Worm (Caenorhabditis elegans) whole organism, L4 larva: Measurements from ENCODE around the gene nhr-115.
"Not testable (repeated sequence)": the region's sequence is repeated elsewhere in the genome, so short reads cannot be mapped to it uniquely, and the experiment has no call there.

ENCODE experiments used
- D1046.2 ChIP-seq: fragments of 200-800 bp; sonication (Bioruptor generic); IDR thresholded peaks from 2 replicates; pipeline ENCODE4 v1.3.6; 2022; ENCODE audit warnings: missing genetic modification characterization, missing compliant biosample characterization
- F10B5.3 ChIP-seq: sonication (generic microtip); optimal IDR thresholded peaks from 2 replicates; lab custom pipeline; 2016; ENCODE audit warnings: mild to moderate bottlenecking, missing genetic modification characterization, missing compliant biosample characterization
- F26F4.8 ChIP-seq: fragments of 200-800 bp; sonication (Bioruptor generic); conservative IDR thresholded peaks from 2 replicates; pipeline ENCODE4 v1.3.6; 2022; ENCODE audit warnings: missing genetic modification characterization, missing compliant biosample characterization
- R02D3.7 ChIP-seq: fragments of 150-350 bp; sonication (generic microtip); optimal IDR thresholded peaks from 3 replicates; lab custom pipeline; 2014; ENCODE audit warnings: missing biosample characterization, missing genetic modification characterization
- Y105C5A.15 ChIP-seq: fragments of 200-800 bp; sonication (Bioruptor generic); IDR thresholded peaks from 2 replicates; pipeline ENCODE4 v1.3.6; 2022; ENCODE audit warnings: missing genetic modification characterization, missing compliant biosample characterization
- Y5F2A.4 ChIP-seq: fragments of 200-800 bp; sonication (Bioruptor generic); optimal IDR thresholded peaks from 2 replicates; lab custom pipeline; 2018; ENCODE audit warnings: mild to moderate bottlenecking, missing genetic modification characterization, missing compliant biosample characterization
- aha-1 ChIP-seq: fragments of 150-350 bp; peaks from one replicate; lab custom pipeline; 2014; ENCODE audit warnings: missing biosample characterization, missing genetic modification characterization
- ama-1 ChIP-seq: fragments of 150-350 bp; optimal IDR thresholded peaks from 2 replicates; lab custom pipeline; 2014; ENCODE audit warnings: inconsistent platforms, mixed read lengths
- attf-4 ChIP-seq: sonication (generic microtip); optimal IDR thresholded peaks from 3 replicates; lab custom pipeline; 2017; ENCODE audit warnings: missing biosample characterization, missing genetic modification characterization
- ceh-28 ChIP-seq: fragments of 150-350 bp; optimal IDR thresholded peaks from 2 replicates; lab custom pipeline; 2014; ENCODE audit warnings: missing biosample characterization, missing genetic modification reagents, missing genetic modification characterization
- ceh-62 ChIP-seq: sonication (generic microtip); optimal IDR thresholded peaks from 2 replicates; lab custom pipeline; 2017; ENCODE audit warnings: missing biosample characterization, missing genetic modification characterization
- ces-1 ChIP-seq: fragments of 150-350 bp; sonication (generic microtip); optimal IDR thresholded peaks from 4 replicates; lab custom pipeline; 2014; ENCODE audit warnings: missing biosample characterization, missing genetic modification reagents, missing genetic modification characterization
- cey-2 ChIP-seq: sonication (generic microtip); optimal IDR thresholded peaks from 3 replicates; lab custom pipeline; 2017; ENCODE audit warnings: missing genetic modification characterization, mild to moderate bottlenecking, missing compliant biosample characterization, antibody characterized with exemption, borderline replicate concordance; ENCODE audit not compliant: insufficient read depth
- dmd-9 ChIP-seq: fragments of 200-800 bp; sonication (Bioruptor generic); IDR thresholded peaks from 2 replicates; pipeline ENCODE4 v1.3.6; 2022; ENCODE audit warnings: missing genetic modification reagents, missing genetic modification characterization, missing compliant biosample characterization
- egl-43 ChIP-seq: fragments of 200-800 bp; sonication (Bioruptor generic); IDR thresholded peaks from 2 replicates; pipeline ENCODE4 v1.3.6; 2022; ENCODE audit warnings: missing genetic modification reagents, missing genetic modification characterization, missing compliant biosample characterization
- hif-1 ChIP-seq, 2 experiments: sonication (generic microtip); optimal IDR thresholded peaks; 2 replicates each; lab custom pipeline; 2016 to 2017; ENCODE audit warnings: missing compliant biosample characterization in 2 of 2, missing genetic modification characterization in 2 of 2, missing genetic modification reagents in 2 of 2, missing genotype in 2 of 2, mild to moderate bottlenecking in 1 of 2
- hlh-30 ChIP-seq: sonication (generic microtip); optimal IDR thresholded peaks from 2 replicates; lab custom pipeline; 2017; ENCODE audit warnings: antibody characterized with exemption, mild to moderate bottlenecking, missing genetic modification characterization, missing compliant biosample characterization; ENCODE audit not compliant: insufficient read depth
- jun-1 ChIP-seq: fragments of 150-350 bp; optimal IDR thresholded peaks from 2 replicates; lab custom pipeline; 2014; ENCODE audit warnings: missing biosample characterization, missing genetic modification reagents, missing genetic modification characterization
- lin-29 ChIP-seq: fragments of 200-800 bp; sonication (Bioruptor generic); IDR thresholded peaks from 2 replicates; pipeline ENCODE4 v1.3.6; 2022; ENCODE audit warnings: missing genetic modification reagents, missing genetic modification characterization, missing compliant biosample characterization
- lin-39 ChIP-seq: fragments of 150-350 bp; optimal IDR thresholded peaks from 2 replicates; lab custom pipeline; 2014; ENCODE audit warnings: missing biosample characterization, missing genetic modification reagents, missing genetic modification characterization
- mdt-29 ChIP-seq: fragments of 200-800 bp; sonication (Bioruptor generic); IDR thresholded peaks from 2 replicates; pipeline ENCODE4 v1.3.6; 2022; ENCODE audit warnings: missing genetic modification reagents, missing genetic modification characterization, missing compliant biosample characterization
- mep-1 ChIP-seq: fragments of 150-350 bp; sonication (generic microtip); optimal IDR thresholded peaks from 3 replicates; lab custom pipeline; 2014; ENCODE audit warnings: missing biosample characterization, missing genetic modification characterization
- nhr-111 ChIP-seq: fragments of 200-800 bp; sonication (Bioruptor generic); optimal IDR thresholded peaks from 2 replicates; lab custom pipeline; 2018; ENCODE audit warnings: mild to moderate bottlenecking, missing genetic modification characterization, missing compliant biosample characterization
- nhr-28 ChIP-seq: fragments of 150-350 bp; optimal IDR thresholded peaks from 2 replicates; lab custom pipeline; 2014; ENCODE audit warnings: missing biosample characterization, missing genetic modification characterization
- nhr-77 ChIP-seq: fragments of 150-350 bp; optimal IDR thresholded peaks from 2 replicates; lab custom pipeline; 2014; ENCODE audit warnings: missing biosample characterization, missing genetic modification characterization
- pha-4 ChIP-seq, 2 experiments: fragments of 150-350 bp in 1 of 2; fragments of 200-800 bp in 1 of 2; sonication (Bioruptor generic) in 1 of 2; IDR thresholded peaks in 1 of 2; optimal IDR thresholded peaks in 1 of 2; 2 replicates each; pipeline versions ENCODE4 v1.3.6 to Lab custom; 2014 to 2022; ENCODE audit warnings: missing genetic modification characterization in 2 of 2, missing genetic modification reagents in 2 of 2, missing biosample characterization in 1 of 2, missing compliant biosample characterization in 1 of 2
- php-3 ChIP-seq: fragments of 200-800 bp; sonication (Bioruptor generic); IDR thresholded peaks from 2 replicates; pipeline ENCODE4 v1.3.6; 2022; ENCODE audit warnings: missing genetic modification reagents, missing genetic modification characterization, missing compliant biosample characterization
- set-16 ChIP-seq: fragments of 200-800 bp; sonication (Bioruptor generic); IDR thresholded peaks from 2 replicates; pipeline ENCODE4 v1.3.6; 2022; ENCODE audit warnings: missing genetic modification reagents, missing genetic modification characterization, missing compliant biosample characterization
- spr-1 ChIP-seq: sonication (generic microtip); optimal IDR thresholded peaks from 2 replicates; lab custom pipeline; 2016; ENCODE audit warnings: mild to moderate bottlenecking, missing genetic modification characterization, missing compliant biosample characterization
- spr-3 ChIP-seq: fragments of 200-800 bp; sonication (Bioruptor generic); optimal IDR thresholded peaks from 2 replicates; lab custom pipeline; 2018; ENCODE audit warnings: mild to moderate bottlenecking, missing genetic modification characterization, missing compliant biosample characterization
- zfp-2 ChIP-seq: sonication (generic microtip); optimal IDR thresholded peaks from 2 replicates; lab custom pipeline; 2016; ENCODE audit warnings: mild to moderate bottlenecking, missing genetic modification characterization, missing compliant biosample characterization
- zfp-3 ChIP-seq: fragments of 200-800 bp; sonication (Bioruptor generic); conservative IDR thresholded peaks from 2 replicates; pipeline ENCODE4 v1.3.6; 2022; ENCODE audit warnings: missing genetic modification reagents, missing genetic modification characterization, missing compliant biosample characterization
- zip-11 ChIP-seq: fragments of 200-800 bp; sonication (Bioruptor generic); IDR thresholded peaks from 2 replicates; pipeline ENCODE4 v1.3.6; 2022; ENCODE audit warnings: missing genetic modification characterization, missing compliant biosample characterization
- ztf-11 ChIP-seq: fragments of 150-350 bp; optimal IDR thresholded peaks from 2 replicates; lab custom pipeline; 2014; ENCODE audit warnings: missing biosample characterization, missing genetic modification characterization

Gene nhr-115

DNA sequence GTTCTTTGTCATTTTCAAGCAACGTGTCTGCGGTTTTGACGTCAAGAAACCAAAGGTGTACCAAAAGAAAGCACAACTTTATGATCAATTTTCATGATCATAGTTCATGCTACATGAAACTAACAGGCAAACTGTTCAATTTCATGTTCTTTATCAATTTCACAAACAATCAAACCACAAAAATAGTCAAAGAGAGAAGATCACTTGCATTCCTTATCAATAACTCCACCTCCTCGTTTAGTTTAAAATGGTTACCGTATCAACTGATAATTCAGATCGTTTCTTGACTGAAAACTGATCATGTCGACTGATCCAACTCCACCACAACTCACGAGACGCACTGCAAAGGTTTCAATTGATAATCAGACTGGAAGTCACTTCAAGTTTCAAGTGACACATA lies 37.8 kb downstream of the nhr-115 start, which contains the start of gene pud-1.1:
Gene pud-1.1 (plus strand): TSS at position 301 of the 400 bp plus-strand sequence.
- not testable (repeated sequence) for TF ChIP-seq F10B5.3 (tag; lab: Kevin White, UChicago); ces-1 (GFP tag; lab: Kevin White, UChicago); Y105C5A.15 (GFP tag; lab: Robert Waterston, UW)

DNA sequence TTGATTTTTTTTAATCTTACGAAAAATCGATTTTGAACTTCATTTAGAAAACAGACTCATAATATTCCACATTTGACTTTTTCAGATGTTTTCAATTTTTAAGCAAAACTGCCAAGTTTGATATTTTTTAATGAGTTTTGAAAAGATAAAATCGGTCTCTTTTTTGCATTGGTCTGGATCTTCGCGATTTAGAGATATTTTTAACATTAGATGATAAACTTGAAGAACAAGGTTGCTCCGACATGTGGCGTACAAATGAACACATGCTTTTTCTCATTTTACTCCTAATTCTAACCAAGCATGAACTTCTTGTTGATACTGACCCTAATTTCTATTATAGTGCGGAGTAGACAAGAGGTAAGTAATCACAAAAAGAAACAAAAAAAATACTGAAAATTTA lies 39.3 kb downstream of the nhr-115 start, which contains the start of gene irld-32:
Gene irld-32 (plus strand): TSS at position 301 of the 400 bp plus-strand sequence.
- TF ChIP-seq set-16 (GFP tag; lab: Robert Waterston, UW); spr-1 (tag; lab: Kevin White, UChicago); hlh-30 (tag; lab: Kevin White, UChicago): not testable (repeated sequence)

DNA sequence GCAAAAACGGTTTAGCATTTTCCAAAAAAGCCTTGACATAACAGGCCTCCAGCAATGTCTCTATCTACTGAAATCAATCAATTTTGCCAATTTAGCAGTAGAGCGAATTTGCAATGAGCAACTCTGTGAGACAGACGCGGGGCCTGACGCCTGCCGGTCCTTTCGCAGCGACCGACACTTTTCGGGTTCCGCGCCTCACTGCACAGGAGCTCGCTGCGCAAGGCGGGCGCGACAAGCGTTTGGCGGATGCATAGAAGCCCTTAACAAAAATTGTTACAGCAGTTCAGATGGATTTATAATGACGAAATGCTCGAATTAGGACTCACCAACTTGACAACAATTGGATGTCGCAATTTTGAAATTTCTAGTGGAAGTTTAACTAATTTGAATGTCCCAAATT lies 40.5 kb downstream of the nhr-115 start:
- 0 out of 2 replicates have a peak, but pooled peaks have one; percentile 16 for TF ChIP-seq Y105C5A.15 (GFP tag; lab: Robert Waterston, UW)
- TF ChIP-seq D1046.2, result 0 out of 2 replicates have a peak, but pooled peaks have one; percentile 10
- TF ChIP-seq set-16 (GFP tag; lab: Robert Waterston, UW), result peak; percentile 89
- TF ChIP-seq egl-43, result peak; percentile 69

DNA sequence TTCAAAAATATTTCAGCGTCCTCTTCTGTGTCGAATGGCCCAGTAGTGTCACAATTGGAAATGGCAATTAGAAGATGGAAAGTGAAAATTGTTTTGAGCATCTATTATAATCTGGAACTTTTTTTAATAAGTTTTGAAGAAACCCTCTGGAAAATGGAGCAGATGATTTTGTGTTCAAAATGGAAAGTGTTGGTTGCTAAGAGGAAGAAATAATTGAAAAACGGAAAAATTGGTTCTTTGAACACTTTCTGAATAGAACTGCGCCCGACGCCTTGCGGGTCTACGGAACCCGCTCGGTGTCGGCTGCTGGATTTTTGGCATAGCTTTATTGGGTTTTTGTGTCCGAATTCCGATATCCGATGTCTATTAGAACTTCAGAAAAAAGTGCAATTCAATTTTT lies 43.8 kb downstream of the nhr-115 start, which contains the start of gene irld-28:
Gene irld-28 (minus strand): TSS at position 101 of the 400 bp plus-strand sequence.
- peak; percentile 3 for TF ChIP-seq aha-1 (tag; lab: Kevin White, UChicago)
- no peak for TF ChIP-seq pha-4 (GFP tag; IDR thresholded peaks at IDR 0.05; lab: Robert Waterston, UW)
- TF ChIP-seq pha-4 (tag; optimal IDR thresholded peaks at IDR 0.05; lab: Kevin White, UChicago), result no peak

DNA sequence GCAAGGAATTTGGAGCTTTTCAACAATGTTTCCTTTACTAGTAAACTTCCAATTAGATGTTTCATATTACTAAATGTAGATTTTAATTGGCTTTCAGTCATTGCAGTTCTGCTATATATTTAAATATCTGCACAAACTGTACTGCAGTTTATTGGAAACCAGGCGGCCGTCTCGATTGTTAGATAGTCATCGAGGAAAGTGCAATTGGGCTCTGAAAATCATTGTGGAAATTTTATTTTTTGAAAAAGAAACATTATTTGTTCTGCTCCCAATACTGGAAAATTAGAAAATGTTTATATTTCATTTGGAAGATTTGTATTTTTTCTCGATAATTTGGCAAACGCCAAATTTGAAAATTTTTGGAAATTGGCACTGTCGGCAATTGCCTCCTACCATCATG lies 46.2 kb downstream of the nhr-115 start, which contains the start of gene irld-29:
Gene irld-29 (minus strand): TSS at position 101 of the 400 bp plus-strand sequence.
- TF ChIP-seq lin-39 (tag; lab: Kevin White, UChicago), result no peak
- TF ChIP-seq jun-1 (tag; lab: Kevin White, UChicago), result no peak
- TF ChIP-seq nhr-111 (GFP tag; lab: Kevin White, UChicago), result no peak
- no peak for TF ChIP-seq php-3 (GFP tag; lab: Robert Waterston, UW)
- TF ChIP-seq ama-1 (lab: Kevin White, UChicago), result no peak
- no peak for TF ChIP-seq cey-2 (tag; lab: Kevin White, UChicago)
- TF ChIP-seq Y5F2A.4 (GFP tag; lab: Kevin White, UChicago), result no peak
- no peak for TF ChIP-seq mdt-29
- no peak for TF ChIP-seq hif-1 (tag; optimal IDR thresholded peaks at IDR 0.05; lab: Kevin White, UChicago)
- TF ChIP-seq spr-3 (GFP tag; lab: Kevin White, UChicago), result no peak
- TF ChIP-seq dmd-9 (GFP tag; lab: Robert Waterston, UW), result no peak
- TF ChIP-seq zip-11, result no peak
- no peak for TF ChIP-seq ceh-62 (tag; lab: Kevin White, UChicago)
- TF ChIP-seq nhr-77, result no peak
- TF ChIP-seq nhr-28, result no peak
- TF ChIP-seq lin-29 (GFP tag; lab: Robert Waterston, UW), result no peak

DNA sequence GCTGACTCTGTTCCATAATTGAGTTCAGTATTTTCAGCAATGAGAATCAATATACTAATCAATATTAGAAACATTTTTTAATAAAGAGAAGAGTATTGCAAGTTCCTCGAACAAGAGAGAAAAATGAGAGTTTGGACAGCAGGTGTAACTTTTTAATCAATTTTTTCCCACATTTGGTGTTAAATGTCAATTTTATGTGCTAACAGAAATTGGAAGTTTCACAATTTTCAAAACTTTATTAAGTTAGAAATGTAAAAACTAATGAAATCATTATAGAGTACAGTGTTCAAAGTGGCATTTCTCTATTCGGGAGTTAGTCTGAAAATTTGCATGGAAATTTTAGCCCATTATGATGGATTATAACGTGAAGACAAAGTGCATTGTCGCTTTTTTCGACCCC lies 48.9 kb downstream of the nhr-115 start, which contains the start of gene irld-30:
Gene irld-30 (minus strand): TSS at position 101 of the 400 bp plus-strand sequence.
- TF ChIP-seq zfp-2 (tag; lab: Kevin White, UChicago) (no peak), hlh-30 (tag; lab: Kevin White, UChicago) (no peak), attf-4 (no peak), ceh-28 (tag; lab: Kevin White, UChicago) (no peak), zfp-3 (GFP tag; lab: Robert Waterston, UW) (no peak), ztf-11 (tag; lab: Kevin White, UChicago) (no peak), F26F4.8 (GFP tag; lab: Robert Waterston, UW) (no peak), nhr-111 (GFP tag; lab: Kevin White, UChicago) (no peak), R02D3.7 (no peak), php-3 (GFP tag; lab: Robert Waterston, UW) (no peak), mep-1 (no peak)
- TF ChIP-seq, all 104 proteins: peak for 0
